Fruit fly (Drosophila melanogaster): Measurements from ENCODE around the gene CG15475.

Gene CG15475

dm6 chr2L:20664428-20664827 lies 50.1 kb downstream of the CG15475 start:
- TF ChIP-seq Sox14 (GFP tag; optimal IDR thresholded peaks at IDR 0.05) (no peak), svp (GFP tag) (peak; percentile 90), CG8632 (GFP tag; optimal IDR thresholded peaks at IDR 0.05) (no peak), Met (GFP tag; optimal IDR thresholded peaks at IDR 0.05) (no peak)

Measured in whole organism, prepupa.